ENCODE assay signal across 4 worm cellular contexts in genomic region chrIII:3854868-3855267, ce11.
A peak's percentile ranks its signal among the peaks of the same experiment; 100 is the strongest.
TF ChIP-seq lines count a peak whose summit lies in the region.
"Not testable (repeated sequence)": the region's sequence is repeated elsewhere in the genome, so short reads cannot be mapped to it uniquely, and the experiment has no call there.

No protein-coding gene starts in this region.

TF ChIP-seq in whole organism, L2 larva, 48 proteins besides CTCF, POLR2A, EP300 and RAD21:
- TF ChIP-seq lsy-2 (tag; optimal IDR thresholded peaks at IDR 0.05; lab: Kevin White, UChicago) (peak; percentile 66 to 87), F13H6.1 (tag; optimal IDR thresholded peaks at IDR 0.05; lab: Kevin White, UChicago) (peak; percentile 7), sma-3 (GFP tag; optimal IDR thresholded peaks at IDR 0.05; lab: Kevin White, UChicago) (peak; percentile 14), C34F6.9 (tag; optimal IDR thresholded peaks at IDR 0.05; lab: Kevin White, UChicago) (peak; percentile 27), sma-9 (GFP tag; optimal IDR thresholded peaks at IDR 0.05; lab: Kevin White, UChicago) (peak; percentile 50)
- not testable (repeated sequence) for TF ChIP-seq sma-9 (tag; optimal IDR thresholded peaks at IDR 0.05; lab: Kevin White, UChicago)

TF ChIP-seq in whole organism, L4 larva, 104 proteins besides CTCF, POLR2A, EP300 and RAD21 (continues in another document):
- TF ChIP-seq egl-43 (GFP tag; IDR thresholded peaks at IDR 0.05; lab: Robert Waterston, UW) (peak; percentile 80), Y48G9A.11 (GFP tag; IDR thresholded peaks at IDR 0.05; lab: Robert Waterston, UW) (peak; percentile 77), mes-2 (tag; optimal IDR thresholded peaks at IDR 0.05; lab: Kevin White, UChicago; ENCODE audit: poor library complexity, severe bottlenecking) (peak; percentile 82), ceh-44 (GFP tag; IDR thresholded peaks at IDR 0.05; lab: Robert Waterston, UW) (peak; percentile 68; the same call in 1 of the 2 replicates), ceh-20 (GFP tag; IDR thresholded peaks at IDR 0.05; lab: Robert Waterston, UW) (peak; percentile 94), D1046.2 (GFP tag; IDR thresholded peaks at IDR 0.05; lab: Robert Waterston, UW) (peak; percentile 89), Y75B8A.6 (GFP tag; IDR thresholded peaks at IDR 0.05; lab: Robert Waterston, UW) (0 out of 2 replicates have a peak, but pooled peaks have one; percentile 65), ZK337.2 (GFP tag; IDR thresholded peaks at IDR 0.05; lab: Robert Waterston, UW) (peak; percentile 94), zfp-3 (GFP tag; conservative IDR thresholded peaks at IDR 0.05; lab: Robert Waterston, UW) (peak; percentile 93), set-16 (GFP tag; IDR thresholded peaks at IDR 0.05; lab: Robert Waterston, UW) (peak; percentile 60; the same call in 1 of the 2 replicates), vab-7 (GFP tag; IDR thresholded peaks at IDR 0.05; lab: Robert Waterston, UW) (peak; percentile 93), dpl-1 (GFP tag; optimal IDR thresholded peaks at IDR 0.05; lab: Kevin White, UChicago) (peak; percentile 21), T26A8.4 (GFP tag; IDR thresholded peaks at IDR 0.05; lab: Robert Waterston, UW) (peak; percentile 86), madf-9 (GFP tag; conservative IDR thresholded peaks at IDR 0.05; lab: Robert Waterston, UW) (peak; percentile 93), lsy-2 (tag; optimal IDR thresholded peaks at IDR 0.05; lab: Kevin White, UChicago) (peak; percentile 14 to 87), lin-29 (GFP tag; IDR thresholded peaks at IDR 0.05; lab: Robert Waterston, UW) (peak; percentile 90), tag-97 (GFP tag; IDR thresholded peaks at IDR 0.05; lab: Robert Waterston, UW) (0 out of 2 replicates have a peak, but pooled peaks have one; percentile 69), hlh-11 (tag; optimal IDR thresholded peaks at IDR 0.05; lab: Kevin White, UChicago) (peak; percentile 38), T20F7.1 (GFP tag; optimal IDR thresholded peaks at IDR 0.05; lab: Kevin White, UChicago) (peak; percentile 38), mdt-29 (GFP tag; IDR thresholded peaks at IDR 0.05; lab: Robert Waterston, UW) (peak; percentile 81), Y105C5A.15 (GFP tag; IDR thresholded peaks at IDR 0.05; lab: Robert Waterston, UW) (0 out of 2 replicates have a peak, but pooled peaks have one; percentile 62), php-3 (GFP tag; IDR thresholded peaks at IDR 0.05; lab: Robert Waterston, UW) (peak; percentile 67; the same call in 1 of the 2 replicates), saeg-2 (GFP tag; IDR thresholded peaks at IDR 0.05; lab: Robert Waterston, UW) (0 out of 2 replicates have a peak, but pooled peaks have one; percentile 34), dmd-6 (GFP tag; IDR thresholded peaks at IDR 0.05; lab: Robert Waterston, UW) (peak; percentile 96), hif-1 (tag; optimal IDR thresholded peaks at IDR 0.05; lab: Kevin White, UChicago) (peak in 1 of 2 experiments; percentile 53), lin-1 (GFP tag; IDR thresholded peaks at IDR 0.05; lab: Robert Waterston, UW) (peak; percentile 84)

TF ChIP-seq in whole organism, late embryonic, 69 proteins besides CTCF, POLR2A, EP300 and RAD21:
- TF ChIP-seq ceh-45 (GFP tag; IDR thresholded peaks at IDR 0.05; lab: Robert Waterston, UW), result 0 out of 2 replicates have a peak, but pooled peaks have one; percentile 59
- TF ChIP-seq ceh-31 (tag; optimal IDR thresholded peaks at IDR 0.05; lab: Kevin White, UChicago), result peak; percentile 29

TF ChIP-seq in whole organism, mixed stage, embryonic, 35 proteins besides CTCF, POLR2A, EP300 and RAD21:
- TF ChIP-seq lsy-2 (tag; optimal IDR thresholded peaks at IDR 0.05; lab: Kevin White, UChicago), result peak; percentile 52
